Worm (Caenorhabditis elegans) whole organism, L1 larva: Measurements from ENCODE around the gene T28A11.2.

ENCODE experiments used
- C04F5.9 ChIP-seq: sonication (generic microtip); optimal IDR thresholded peaks from 2 replicates; lab custom pipeline; 2016; ENCODE audit warnings: missing genetic modification characterization, missing compliant biosample characterization
- C16A3.4 ChIP-seq: fragments of 150-350 bp; optimal IDR thresholded peaks from 2 replicates; lab custom pipeline; 2014; ENCODE audit warnings: missing biosample characterization, missing genetic modification characterization
- C34B4.2 ChIP-seq: sonication (generic microtip); optimal IDR thresholded peaks from 2 replicates; lab custom pipeline; 2017; ENCODE audit warnings: mild to moderate bottlenecking, missing genetic modification characterization, missing compliant biosample characterization
- F16B12.6 ChIP-seq: fragments of 150-350 bp; optimal IDR thresholded peaks from 2 replicates; lab custom pipeline; 2014; ENCODE audit warnings: missing biosample characterization, missing genetic modification characterization
- Y116A8C.19 ChIP-seq: sonication (generic microtip); optimal IDR thresholded peaks from 2 replicates; lab custom pipeline; 2016; ENCODE audit warnings: missing compliant biosample characterization, missing genetic modification characterization, borderline replicate concordance
- aha-1 ChIP-seq: fragments of 150-350 bp; optimal IDR thresholded peaks from 2 replicates; lab custom pipeline; 2014; ENCODE audit warnings: missing biosample characterization, missing genetic modification characterization
- ama-1 ChIP-seq: fragments of 150-350 bp; optimal IDR thresholded peaks from 2 replicates; lab custom pipeline; 2014
- dpl-1 ChIP-seq, 3 experiments: fragments of 150-350 bp in 2 of 3; sonication (generic microtip) in 1 of 3; optimal IDR thresholded peaks; 2 replicates each; lab custom pipeline; 2014 to 2017; ENCODE audit warnings: missing biosample characterization in 3 of 3, missing genetic modification characterization in 3 of 3, missing genetic modification reagents in 3 of 3
- efl-1 ChIP-seq, 4 experiments: fragments of 150-350 bp; optimal IDR thresholded peaks in 3 of 4; peaks in 1 of 4; 1 replicate in 1 of 4; 2 replicates in 3 of 4; lab custom pipeline; 2014; ENCODE audit warnings: missing biosample characterization in 2 of 4, missing genetic modification characterization in 2 of 4, missing genetic modification reagents in 2 of 4
- efl-3 ChIP-seq: fragments of 200-800 bp; sonication (Bioruptor generic); optimal IDR thresholded peaks from 2 replicates; lab custom pipeline; 2018; ENCODE audit warnings: mild to moderate bottlenecking, missing genetic modification characterization, missing compliant biosample characterization
- egl-27 ChIP-seq, 2 experiments: fragments of 150-350 bp in 1 of 2; sonication (generic microtip); optimal IDR thresholded peaks; 3 replicates each; lab custom pipeline; 2017 to 2018; ENCODE audit warnings: missing biosample characterization in 2 of 2, missing genetic modification characterization in 2 of 2, missing genetic modification reagents in 2 of 2
- elt-2 ChIP-seq: sonication (generic microtip); optimal IDR thresholded peaks from 2 replicates; lab custom pipeline; 2016; ENCODE audit warnings: missing genetic modification characterization, mild to moderate bottlenecking, inconsistent platforms, missing compliant biosample characterization, missing genetic modification reagents
- ets-5 ChIP-seq: fragments of 200-800 bp; sonication (Bioruptor generic); IDR thresholded peaks from 2 replicates; pipeline ENCODE4 v1.3.6; 2022; ENCODE audit warnings: missing genetic modification characterization, missing compliant biosample characterization
- fkh-10 ChIP-seq: sonication (generic microtip); optimal IDR thresholded peaks from 2 replicates; lab custom pipeline; 2017; ENCODE audit warnings: missing biosample characterization, missing genetic modification reagents, missing genetic modification characterization
- hpl-2 ChIP-seq: fragments of 150-350 bp; optimal IDR thresholded peaks from 2 replicates; lab custom pipeline; 2014; ENCODE audit warnings: missing biosample characterization, missing genetic modification reagents, missing genetic modification characterization
- lin-14 ChIP-seq: fragments of 200-800 bp; sonication (Bioruptor generic); optimal IDR thresholded peaks from 2 replicates; lab custom pipeline; 2018; ENCODE audit warnings: mild to moderate bottlenecking, missing genetic modification characterization, moderate library complexity, missing compliant biosample characterization
- mab-9 ChIP-seq: fragments of 200-800 bp; sonication (Bioruptor generic); IDR thresholded peaks from 2 replicates; pipeline ENCODE4 v1.3.6; 2022; ENCODE audit warnings: missing genetic modification reagents, missing genetic modification characterization, missing compliant biosample characterization
- mef-2 ChIP-seq: fragments of 150-350 bp; optimal IDR thresholded peaks from 2 replicates; lab custom pipeline; 2014; ENCODE audit warnings: missing biosample characterization, missing genetic modification characterization
- nhr-11 ChIP-seq: fragments of 150-350 bp; optimal IDR thresholded peaks from 2 replicates; lab custom pipeline; 2014; ENCODE audit warnings: missing biosample characterization, missing genetic modification characterization
- nhr-20 ChIP-seq: sonication (generic microtip); optimal IDR thresholded peaks from 2 replicates; lab custom pipeline; 2016; ENCODE audit warnings: mild to moderate bottlenecking, missing genetic modification characterization, missing compliant biosample characterization
- nhr-71 ChIP-seq: sonication (generic microtip); optimal IDR thresholded peaks from 2 replicates; lab custom pipeline; 2016; ENCODE audit warnings: mild to moderate bottlenecking, missing genetic modification characterization, moderate library complexity, missing compliant biosample characterization
- nhr-76 ChIP-seq: sonication (generic microtip); optimal IDR thresholded peaks from 2 replicates; lab custom pipeline; 2017; ENCODE audit warnings: missing biosample characterization, missing genetic modification characterization
- nhr-77 ChIP-seq: fragments of 150-350 bp; optimal IDR thresholded peaks from 2 replicates; lab custom pipeline; 2014; ENCODE audit warnings: missing biosample characterization, missing genetic modification characterization
- rnt-1 ChIP-seq: sonication (generic microtip); optimal IDR thresholded peaks from 2 replicates; lab custom pipeline; 2016; ENCODE audit warnings: mild to moderate bottlenecking, missing genetic modification characterization, moderate library complexity, missing compliant biosample characterization
- sox-4 ChIP-seq: sonication (generic microtip); optimal IDR thresholded peaks from 2 replicates; lab custom pipeline; 2016; ENCODE audit warnings: missing genetic modification characterization, missing compliant biosample characterization
- sptf-1 ChIP-seq: fragments of 150-350 bp; optimal IDR thresholded peaks from 2 replicates; lab custom pipeline; 2014; ENCODE audit warnings: missing biosample characterization, missing genetic modification characterization
- sup-37 ChIP-seq: fragments of 200-800 bp; sonication (Bioruptor generic); optimal IDR thresholded peaks from 2 replicates; lab custom pipeline; 2018; ENCODE audit warnings: mild to moderate bottlenecking, missing genetic modification characterization, missing compliant biosample characterization
- tbx-2 ChIP-seq: sonication (generic microtip); optimal IDR thresholded peaks from 2 replicates; lab custom pipeline; 2016; ENCODE audit warnings: missing genetic modification characterization, missing compliant biosample characterization
- tlp-1 ChIP-seq: fragments of 150-350 bp; optimal IDR thresholded peaks from 2 replicates; lab custom pipeline; 2014; ENCODE audit warnings: missing biosample characterization, missing genetic modification characterization
- unc-30 ChIP-seq: sonication (generic microtip); optimal IDR thresholded peaks from 2 replicates; lab custom pipeline; 2017; ENCODE audit warnings: missing biosample characterization, missing genetic modification characterization
- unc-62 ChIP-seq: fragments of 150-350 bp; optimal IDR thresholded peaks from 2 replicates; lab custom pipeline; 2014; ENCODE audit warnings: missing biosample characterization, missing genetic modification reagents, missing genetic modification characterization
- unc-98 ChIP-seq: fragments of 200-800 bp; sonication (Bioruptor generic); IDR thresholded peaks from 2 replicates; pipeline ENCODE4 v1.3.6; 2022; ENCODE audit warnings: missing genetic modification characterization, missing compliant biosample characterization
- vab-15 ChIP-seq: sonication (generic microtip); optimal IDR thresholded peaks from 2 replicates; lab custom pipeline; 2017; ENCODE audit warnings: missing genotype, mild to moderate bottlenecking, missing genetic modification characterization, missing compliant biosample characterization
- xbp-1 ChIP-seq: sonication (generic microtip); optimal IDR thresholded peaks from 2 replicates; lab custom pipeline; 2016; ENCODE audit warnings: missing genetic modification characterization, missing compliant biosample characterization
- zag-1 ChIP-seq: fragments of 150-350 bp; optimal IDR thresholded peaks from 2 replicates; lab custom pipeline; 2014; ENCODE audit warnings: missing biosample characterization, missing genetic modification characterization
- ztf-4 ChIP-seq: fragments of 150-350 bp; optimal IDR thresholded peaks from 2 replicates; lab custom pipeline; 2014; ENCODE audit warnings: missing biosample characterization, missing genetic modification characterization

T28A11.2 gene

DNA sequence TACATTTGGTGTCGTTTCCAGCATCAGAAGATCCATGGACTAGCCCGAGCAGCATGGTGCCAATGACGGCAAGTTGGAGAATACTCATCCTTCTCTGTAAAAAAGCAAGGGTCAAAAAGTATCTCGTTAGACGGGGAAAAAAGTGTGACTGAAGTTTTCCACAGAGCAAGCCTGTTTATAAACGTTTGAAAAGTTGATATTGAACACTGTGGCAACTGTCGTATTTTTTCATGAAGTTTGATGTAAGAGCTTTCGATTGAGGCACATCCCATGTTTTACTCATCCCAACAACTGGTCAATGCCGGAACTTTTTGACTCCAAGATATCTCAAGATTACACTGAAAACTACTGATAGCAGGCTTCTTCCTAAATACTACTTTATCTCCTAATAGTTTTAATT lies 38.8 kb downstream of the T28A11.2 start, which contains the start of gene F35F10.13:
TSS of gene F35F10.13 (minus strand) at position 101 of the 400 bp plus-strand sequence.
- TF ChIP-seq tlp-1 (tag; lab: Kevin White, UChicago) (no peak), unc-98 (GFP tag; lab: Robert Waterston, UW) (no peak), Y116A8C.19 (tag; lab: Kevin White, UChicago) (no peak), egl-27 (tag; optimal IDR thresholded peaks at IDR 0.05; lab: Kevin White, UChicago) (no peak), sptf-1 (tag; lab: Kevin White, UChicago) (no peak), elt-2 (tag; lab: Kevin White, UChicago) (no peak), nhr-20 (tag; lab: Kevin White, UChicago) (no peak)

DNA sequence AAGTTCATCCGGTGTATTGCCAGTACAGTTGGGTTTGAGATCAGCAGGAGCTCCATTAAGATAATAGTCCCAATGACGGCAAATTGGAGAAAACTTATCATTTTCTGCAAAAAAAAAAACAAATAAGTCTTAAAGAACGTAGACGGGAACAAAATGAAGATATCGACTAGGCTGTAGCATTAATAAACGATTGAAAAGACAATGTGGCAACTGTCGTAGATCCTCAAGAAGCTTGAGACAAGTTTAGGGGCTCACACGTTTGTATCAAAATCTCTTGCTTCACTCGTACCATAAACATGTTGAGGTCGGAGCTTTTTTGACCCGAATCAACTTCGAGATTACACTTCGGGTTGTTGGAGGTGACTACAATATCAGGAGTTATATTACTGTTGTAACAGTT lies 39.8 kb downstream of the T28A11.2 start, which contains the start of gene F35F10.14:
TSS of gene F35F10.14 (minus strand) at position 101 of the 400 bp plus-strand sequence.
- no peak for TF ChIP-seq nhr-77
- no peak for TF ChIP-seq sox-4 (tag; lab: Kevin White, UChicago)
- no peak for TF ChIP-seq mef-2
- no peak for TF ChIP-seq unc-30 (tag; lab: Kevin White, UChicago)
- no peak for TF ChIP-seq Y116A8C.19 (tag; lab: Kevin White, UChicago)
- TF ChIP-seq rnt-1, result no peak
- no peak for TF ChIP-seq ama-1
- no peak for TF ChIP-seq fkh-10 (GFP tag; lab: Kevin White, UChicago)
- no peak for TF ChIP-seq mab-9 (GFP tag; lab: Robert Waterston, UW)
- TF ChIP-seq C16A3.4, result no peak

DNA sequence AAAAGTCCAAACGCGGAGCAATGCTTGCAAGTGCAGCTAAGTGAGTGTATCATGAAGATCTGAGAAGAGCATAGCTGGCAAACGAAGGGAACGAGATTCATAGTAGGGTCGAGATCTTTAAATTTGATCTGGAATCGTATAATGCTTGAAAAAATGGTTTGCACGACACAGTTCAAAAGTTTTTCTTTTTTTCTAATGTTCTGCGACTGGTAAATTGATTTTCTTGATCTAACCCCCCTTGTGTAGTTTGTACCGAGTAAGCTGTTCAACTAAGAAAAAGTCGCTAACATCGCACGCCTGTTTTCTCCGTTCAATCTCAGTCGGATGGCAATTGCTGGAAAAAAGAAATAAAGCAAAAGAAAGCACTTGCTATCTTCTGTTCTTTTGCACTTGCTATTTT lies 40.3 kb downstream of the T28A11.2 start, which contains the start of gene C17B7.14:
TSS of gene C17B7.14 (minus strand) at position 101 of the 400 bp plus-strand sequence.
- TF ChIP-seq C04F5.9 (no peak), nhr-76 (no peak), C34B4.2 (no peak)

DNA sequence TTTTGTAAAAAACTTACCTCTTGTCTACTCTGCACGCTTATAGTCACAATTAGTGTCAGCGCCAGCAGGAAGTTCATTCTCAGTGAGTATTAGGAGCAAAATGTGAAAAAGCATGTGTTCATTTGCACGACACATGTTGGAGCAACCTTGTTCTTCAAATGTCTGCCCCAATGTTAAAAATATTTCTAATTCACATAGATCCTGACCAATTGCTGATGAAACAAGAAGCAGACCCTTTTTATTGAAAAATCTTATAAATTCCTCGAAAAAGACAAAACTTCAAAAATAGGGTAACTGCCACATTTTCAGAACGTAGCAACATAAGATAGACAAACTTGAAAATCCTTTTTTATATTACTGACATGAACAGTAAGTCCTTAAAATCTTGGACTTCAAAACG lies 44.0 kb downstream of the T28A11.2 start, which contains the start of gene C17B7.8:
TSS of gene C17B7.8 (minus strand) at position 101 of the 400 bp plus-strand sequence.
- TF ChIP-seq unc-62 (GFP tag; lab: Kevin White, UChicago) (no peak), lin-14 (no peak), ama-1 (no peak), vab-15 (tag; lab: Kevin White, UChicago) (no peak), ets-5 (GFP tag; lab: Robert Waterston, UW) (no peak), hpl-2 (GFP tag; lab: Kevin White, UChicago) (no peak), dpl-1 (GFP tag; optimal IDR thresholded peaks at IDR 0.05; lab: Kevin White, UChicago) (no peak), efl-3 (GFP tag; lab: Kevin White, UChicago) (no peak), nhr-71 (no peak), C04F5.9 (no peak), nhr-11 (tag; lab: Kevin White, UChicago) (no peak), zag-1 (tag; lab: Kevin White, UChicago) (no peak), xbp-1 (tag; lab: Kevin White, UChicago) (no peak), efl-1 (optimal IDR thresholded peaks at IDR 0.05; lab: Kevin White, UChicago) (no peak), efl-1 (GFP tag; optimal IDR thresholded peaks at IDR 0.05 in 1 of 2; lab: Kevin White, UChicago) (no peak), tbx-2 (tag; lab: Kevin White, UChicago) (no peak), ztf-4 (tag; lab: Kevin White, UChicago) (no peak), F16B12.6 (tag; lab: Kevin White, UChicago) (no peak), C34B4.2 (no peak), aha-1 (tag; lab: Kevin White, UChicago) (no peak), sup-37 (no peak)
